Fruit fly (Drosophila melanogaster) whole organism, embryonic: Measurements from ENCODE around the gene CG42764.
A peak's percentile ranks its signal among the peaks of the same experiment; 100 is the strongest.

Experiments used
- CG11247 ChIP-seq: fragments of 200-800 bp; sonication (Bioruptor generic); IDR thresholded peaks from 2 replicates; pipeline ENCODE4 v1.3.6; 2022; ENCODE audit warnings: missing biosample characterization, missing genetic modification characterization
- CG11456 ChIP-seq: fragments of 200-800 bp; sonication (Bioruptor generic); IDR thresholded peaks from 3 replicates; pipeline ENCODE4 v1.3.6; 2022; ENCODE audit warnings: missing biosample characterization, missing genetic modification characterization
- CG12104 ChIP-seq: fragments of 200-800 bp; sonication (Bioruptor generic); optimal IDR thresholded peaks from 3 replicates; lab custom pipeline; 2016; ENCODE audit warnings: missing biosample characterization, missing genetic modification characterization
- CG12236 ChIP-seq: fragments of 200-800 bp; sonication (Bioruptor generic); optimal IDR thresholded peaks from 2 replicates; lab custom pipeline; 2016; ENCODE audit warnings: missing biosample characterization, missing genetic modification characterization
- CG12299 ChIP-seq: fragments of 200-800 bp; sonication (Bioruptor generic); optimal IDR thresholded peaks from 2 replicates; lab custom pipeline; 2018; ENCODE audit warnings: missing biosample characterization, mild to moderate bottlenecking, missing genetic modification characterization
- CG12744 ChIP-seq: fragments of 200-800 bp; sonication (Bioruptor generic); optimal IDR thresholded peaks from 2 replicates; lab custom pipeline; 2016; ENCODE audit warnings: missing biosample characterization, missing genetic modification characterization
- CG14050 ChIP-seq: fragments of 200-800 bp; sonication (Bioruptor generic); IDR thresholded peaks from 3 replicates; pipeline ENCODE4 v1.3.6; 2022; ENCODE audit warnings: missing biosample characterization, missing genetic modification characterization
- CG17912 ChIP-seq: fragments of 200-800 bp; sonication (Bioruptor generic); optimal IDR thresholded peaks from 2 replicates; lab custom pipeline; 2018; ENCODE audit warnings: missing biosample characterization, mild to moderate bottlenecking, missing genetic modification characterization
- CG1832 ChIP-seq: fragments of 200-800 bp; sonication (Bioruptor generic); optimal IDR thresholded peaks from 2 replicates; lab custom pipeline; 2017; ENCODE audit warnings: missing biosample characterization, mild to moderate bottlenecking, missing genetic modification characterization, inconsistent platforms
- CG2678 ChIP-seq: fragments of 200-800 bp; sonication (Bioruptor generic); optimal IDR thresholded peaks from 3 replicates; lab custom pipeline; 2019; ENCODE audit warnings: missing biosample characterization, mild to moderate bottlenecking, missing genetic modification characterization, moderate library complexity
- CG2712 ChIP-seq: fragments of 200-800 bp; optimal IDR thresholded peaks from 3 replicates; lab custom pipeline; 2019; ENCODE audit warnings: missing biosample characterization, mild to moderate bottlenecking, missing genetic modification characterization, moderate library complexity
- CG34376 ChIP-seq: fragments of 200-800 bp; sonication (Bioruptor generic); optimal IDR thresholded peaks from 2 replicates; lab custom pipeline; 2018; ENCODE audit warnings: missing biosample characterization, mild to moderate bottlenecking, missing genetic modification characterization
- CG4730 ChIP-seq: fragments of 200-800 bp; sonication (Bioruptor generic); IDR thresholded peaks from 2 replicates; pipeline ENCODE4 v1.3.6; 2022; ENCODE audit warnings: missing biosample characterization, missing genetic modification characterization
- CG4820 ChIP-seq: fragments of 200-800 bp; sonication (Bioruptor generic); optimal IDR thresholded peaks from 3 replicates; lab custom pipeline; 2016; ENCODE audit warnings: missing biosample characterization, missing genetic modification characterization
- CG5180 ChIP-seq: fragments of 200-800 bp; sonication (Bioruptor generic); optimal IDR thresholded peaks from 3 replicates; lab custom pipeline; 2017; ENCODE audit warnings: missing biosample characterization, missing genetic modification characterization, mild to moderate bottlenecking, moderate library complexity, missing genetic modification reagents
- CG6854 ChIP-seq: fragments of 200-800 bp; sonication (Bioruptor generic); optimal IDR thresholded peaks from 3 replicates; lab custom pipeline; 2017; ENCODE audit warnings: missing biosample characterization, mild to moderate bottlenecking, missing genetic modification characterization
- CG8478 ChIP-seq: fragments of >200 bp; optimal IDR thresholded peaks from 2 replicates; lab custom pipeline; 2018
- CG9797 ChIP-seq: fragments of 200-800 bp; sonication (Bioruptor generic); optimal IDR thresholded peaks from 3 replicates; lab custom pipeline; 2018; ENCODE audit warnings: missing biosample characterization, mild to moderate bottlenecking, missing genetic modification characterization
- CHES-1-like ChIP-seq: fragments of 200-800 bp; sonication (Bioruptor generic); optimal IDR thresholded peaks from 2 replicates; lab custom pipeline; 2016; ENCODE audit warnings: missing biosample characterization, missing genetic modification characterization
- CoRest ChIP-seq: fragments of 200-800 bp; sonication (Bioruptor generic); optimal IDR thresholded peaks from 3 replicates; lab custom pipeline; 2018; ENCODE audit warnings: missing biosample characterization, mild to moderate bottlenecking, missing genetic modification characterization, moderate library complexity
- D19B ChIP-seq: fragments of 200-800 bp; sonication (Bioruptor generic); optimal IDR thresholded peaks from 2 replicates; lab custom pipeline; 2017; ENCODE audit warnings: missing biosample characterization, mild to moderate bottlenecking, missing genetic modification characterization
- Dfd ChIP-seq, 2 experiments: fragments of >200 bp; optimal IDR thresholded peaks; 2 replicates each; lab custom pipeline; 2017; ENCODE audit warnings: missing biosample characterization in 2 of 2, missing genetic modification characterization in 2 of 2
- Doc2 ChIP-seq: fragments of 200-800 bp; sonication (Bioruptor generic); IDR thresholded peaks from 2 replicates; pipeline ENCODE4 v1.3.6; 2022; ENCODE audit warnings: missing biosample characterization, missing genetic modification characterization
- Dp ChIP-seq: fragments of 200-800 bp; sonication (Bioruptor generic); optimal IDR thresholded peaks from 2 replicates; lab custom pipeline; 2018; ENCODE audit warnings: missing biosample characterization, mild to moderate bottlenecking, missing genetic modification characterization, moderate library complexity
- GATAe ChIP-seq: fragments of 200-800 bp; sonication (Bioruptor generic); conservative IDR thresholded peaks from 2 replicates; pipeline ENCODE4 v1.3.6; 2022; ENCODE audit warnings: missing biosample characterization, missing genetic modification characterization
- HLHmδ ChIP-seq: fragments of 200-800 bp; sonication (Bioruptor generic); optimal IDR thresholded peaks from 2 replicates; lab custom pipeline; 2018; ENCODE audit warnings: missing biosample characterization, mild to moderate bottlenecking, missing genetic modification characterization, moderate library complexity
- NC2α ChIP-seq: fragments of 200-800 bp; sonication (Bioruptor generic); optimal IDR thresholded peaks from 2 replicates; lab custom pipeline; 2016; ENCODE audit warnings: missing biosample characterization, missing genetic modification characterization
- NFAT ChIP-seq: fragments of 200-800 bp; sonication (Bioruptor generic); IDR thresholded peaks from 2 replicates; pipeline ENCODE4 v1.3.6; 2022; ENCODE audit warnings: missing biosample characterization, missing genetic modification characterization
- Neu2 ChIP-seq: fragments of 200-800 bp; sonication (Bioruptor generic); optimal IDR thresholded peaks from 3 replicates; lab custom pipeline; 2016; ENCODE audit warnings: missing biosample characterization, missing genetic modification characterization, borderline replicate concordance
- Scr ChIP-seq: fragments of 200-800 bp; sonication (Bioruptor generic); IDR thresholded peaks from 2 replicates; pipeline ENCODE4 v1.3.6; 2022; ENCODE audit warnings: missing biosample characterization, missing genetic modification characterization; ENCODE audit not compliant: partially characterized antibody
- Sin3A ChIP-seq: fragments of >200 bp; optimal IDR thresholded peaks from 2 replicates; lab custom pipeline; 2018
- Stat92E ChIP-seq, 3 experiments: fragments of >200 bp in 2 of 3; fragments of 200-800 bp in 1 of 3; sonication (Bioruptor generic) in 1 of 3; optimal IDR thresholded peaks; 2 replicates each; lab custom pipeline; 2017 to 2019; ENCODE audit warnings: missing biosample characterization in 3 of 3, missing genetic modification characterization in 3 of 3, mild to moderate bottlenecking in 1 of 3, moderate library complexity in 1 of 3
- Usf ChIP-seq: fragments of 200-800 bp; sonication (Bioruptor generic); optimal IDR thresholded peaks from 2 replicates; lab custom pipeline; 2017; ENCODE audit warnings: missing genotype, missing biosample characterization, missing genetic modification characterization
- bab2 ChIP-seq: fragments of 200-800 bp; sonication (Bioruptor generic); optimal IDR thresholded peaks from 2 replicates; lab custom pipeline; 2016; ENCODE audit warnings: missing biosample characterization, missing genetic modification characterization
- bbx ChIP-seq: fragments of 200-800 bp; sonication (Bioruptor generic); IDR thresholded peaks from 2 replicates; pipeline ENCODE4 v1.3.6; 2022; ENCODE audit warnings: missing biosample characterization, missing genetic modification characterization; ENCODE audit not compliant: partially characterized antibody
- br ChIP-seq: fragments of >200 bp; optimal IDR thresholded peaks from 2 replicates; lab custom pipeline; 2017
- crp ChIP-seq, 2 experiments: fragments of 200-800 bp; sonication (Bioruptor generic); optimal IDR thresholded peaks; 2 replicates in 1 of 2; 3 replicates in 1 of 2; lab custom pipeline; 2017; ENCODE audit warnings: missing biosample characterization in 2 of 2, missing genetic modification characterization in 2 of 2, mild to moderate bottlenecking in 1 of 2, moderate library complexity in 1 of 2
- emc ChIP-seq: fragments of 200-800 bp; sonication (Bioruptor generic); optimal IDR thresholded peaks from 2 replicates; lab custom pipeline; 2016; ENCODE audit warnings: missing biosample characterization, missing genetic modification characterization
- gsb-n ChIP-seq: fragments of 200-800 bp; sonication (Bioruptor generic); optimal IDR thresholded peaks from 3 replicates; lab custom pipeline; 2018; ENCODE audit warnings: missing biosample characterization, mild to moderate bottlenecking, missing genetic modification characterization
- her ChIP-seq: fragments of 200-800 bp; sonication (Bioruptor generic); optimal IDR thresholded peaks from 2 replicates; lab custom pipeline; 2016; ENCODE audit warnings: missing biosample characterization, missing genetic modification characterization
- luna ChIP-seq: fragments of 200-800 bp; sonication (Bioruptor generic); optimal IDR thresholded peaks from 2 replicates; lab custom pipeline; 2016; ENCODE audit warnings: missing biosample characterization, missing genetic modification characterization
- mirr ChIP-seq: fragments of 200-800 bp; sonication (Bioruptor generic); optimal IDR thresholded peaks from 3 replicates; lab custom pipeline; 2018; ENCODE audit warnings: missing biosample characterization, mild to moderate bottlenecking, missing genetic modification characterization
- p53 ChIP-seq: fragments of 200-800 bp; sonication (Bioruptor generic); optimal IDR thresholded peaks from 2 replicates; lab custom pipeline; 2016; ENCODE audit warnings: missing biosample characterization, missing genetic modification characterization
- prd ChIP-seq, 3 experiments: fragments of >200 bp in 2 of 3; fragments of 200-800 bp in 1 of 3; sonication (Bioruptor generic) in 1 of 3; optimal IDR thresholded peaks in 2 of 3; IDR thresholded peaks in 1 of 3; 2 replicates in 2 of 3; 3 replicates in 1 of 3; pipeline versions ENCODE4 v1.3.6 to Lab custom; 2017 to 2022; ENCODE audit warnings: missing biosample characterization in 1 of 3, missing genetic modification characterization in 1 of 3
- seq ChIP-seq: fragments of 200-800 bp; sonication (Bioruptor generic); IDR thresholded peaks from 2 replicates; pipeline ENCODE4 v1.3.6; 2022; ENCODE audit warnings: missing biosample characterization, missing genetic modification characterization
- stc ChIP-seq: fragments of 200-800 bp; sonication (Bioruptor generic); IDR thresholded peaks from 2 replicates; pipeline ENCODE4 v1.3.6; 2022; ENCODE audit warnings: missing biosample characterization, missing genetic modification characterization
- tx ChIP-seq: fragments of 200-800 bp; sonication (Bioruptor generic); optimal IDR thresholded peaks from 2 replicates; lab custom pipeline; 2016; ENCODE audit warnings: missing biosample characterization, missing genetic modification characterization
- unc-4 ChIP-seq: fragments of 200-800 bp; sonication (Bioruptor generic); IDR thresholded peaks from 2 replicates; pipeline ENCODE4 v1.3.6; 2022; ENCODE audit warnings: missing biosample characterization, missing genetic modification characterization; ENCODE audit not compliant: partially characterized antibody
- wek ChIP-seq: fragments of 200-800 bp; sonication (Bioruptor generic); optimal IDR thresholded peaks from 3 replicates; lab custom pipeline; 2018; ENCODE audit warnings: missing biosample characterization, mild to moderate bottlenecking, missing genetic modification characterization, moderate library complexity

CG42764 gene

dm6 chr3L:20452813-20453682, 12.8 kb downstream of the CG42764 start, which contains the start of gene CG5199 (continued):
- TF ChIP-seq bab2 (GFP tag; lab: Kevin White, UChicago) (peak; percentile 35), CG4820 (GFP tag; lab: Kevin White, UChicago) (peak; percentile 67), Dp (peak; percentile 62), seq (GFP tag; lab: Robert Waterston, UW) (no peak; the same call in 1 of the 2 replicates), stc (no peak), D19B (GFP tag; lab: Kevin White, UChicago) (peak; percentile 89), CHES-1-like (GFP tag; lab: Kevin White, UChicago) (peak; percentile 28), Dfd (GFP tag; optimal IDR thresholded peaks at IDR 0.05; lab: Kevin White, UChicago) (no peak), unc-4 (peak; percentile 73), mirr (no peak), HLHmδ (no peak), CG5180 (no peak), CG17912 (GFP tag; lab: Kevin White, UChicago) (no peak), CG11456 (peak; percentile 57; the same call in 1 of the 3 replicates), CG11247 (GFP tag; lab: Robert Waterston, UW) (no peak), Stat92E (GFP tag; optimal IDR thresholded peaks at IDR 0.05; lab: Kevin White, UChicago) (no peak), Neu2 (GFP tag; lab: Kevin White, UChicago) (no peak), CG12104 (GFP tag; lab: Kevin White, UChicago) (peak; percentile 49), CG1832 (GFP tag; lab: Kevin White, UChicago) (no peak), gsb-n (tag; lab: Kevin White, UChicago) (peak; percentile 70), CG9797 (GFP tag; lab: Kevin White, UChicago) (peak; percentile 35), her (GFP tag; lab: Kevin White, UChicago) (peak; percentile 13), luna (no peak), CG2678 (tag; lab: Kevin White, UChicago) (peak; percentile 75), GATAe (no peak), p53 (GFP tag; lab: Kevin White, UChicago) (no peak), Usf (peak; percentile 55), CG34376 (GFP tag; lab: Kevin White, UChicago) (no peak), tx (GFP tag; lab: Kevin White, UChicago) (no peak), CG8478 (lab: Kevin White, UChicago) (no peak), crp (GFP tag; optimal IDR thresholded peaks at IDR 0.05; lab: Kevin White, UChicago) (peak in 1 of 2 experiments; percentile 3), NC2α (GFP tag; lab: Kevin White, UChicago) (no peak), br (no peak), CG6854 (GFP tag; lab: Kevin White, UChicago) (no peak), prd (optimal IDR thresholded peaks at IDR 0.05; lab: Kevin White, UChicago) (no peak), prd (GFP tag; IDR thresholded peaks at IDR 0.05; lab: Robert Waterston, UW) (peak; percentile 85), bbx (peak; percentile 67), CG2712 (tag; lab: Kevin White, UChicago) (peak; percentile 85), Doc2 (GFP tag; lab: Robert Waterston, UW) (no peak), CG12236 (GFP tag; lab: Kevin White, UChicago) (no peak), wek (no peak), CG12744 (GFP tag; lab: Kevin White, UChicago) (no peak), CG14050 (GFP tag; lab: Robert Waterston, UW) (no peak), CG12299 (tag; lab: Kevin White, UChicago) (peak; percentile 45), Scr (GFP tag; lab: Robert Waterston, UW) (peak; percentile 89), CG4730 (GFP tag; lab: Robert Waterston, UW) (peak; percentile 54), NFAT (GFP tag; lab: Robert Waterston, UW) (peak; percentile 69), emc (GFP tag; lab: Kevin White, UChicago) (no peak), Sin3A (lab: Kevin White, UChicago) (peak; percentile 58), CoRest (tag; lab: Kevin White, UChicago) (peak; percentile 85)
